Worm (Caenorhabditis elegans) whole organism, late embryonic: ENCODE measurements around the gene Y45F10D.6.

Experiments
- C08G9.2 ChIP-seq: sonication (generic microtip); optimal IDR thresholded peaks from 2 replicates; lab custom pipeline; 2016; ENCODE audit warnings: mild to moderate bottlenecking, missing genetic modification characterization, moderate library complexity, missing compliant biosample characterization
- K09A11.1 ChIP-seq: sonication (generic microtip); optimal IDR thresholded peaks from 2 replicates; lab custom pipeline; 2017; ENCODE audit warnings: antibody characterized with exemption, mild to moderate bottlenecking, missing genetic modification characterization, missing compliant biosample characterization; ENCODE audit not compliant: insufficient read depth
- T23F11.4 ChIP-seq: fragments of 200-800 bp; sonication (Bioruptor generic); optimal IDR thresholded peaks from 2 replicates; lab custom pipeline; 2018; ENCODE audit warnings: mild to moderate bottlenecking, missing genetic modification characterization, missing compliant biosample characterization
- ama-1 ChIP-seq: fragments of 150-350 bp; optimal IDR thresholded peaks from 2 replicates; lab custom pipeline; 2014
- ceh-19 ChIP-seq: fragments of 200-800 bp; sonication (Bioruptor generic); optimal IDR thresholded peaks from 2 replicates; lab custom pipeline; 2018; ENCODE audit warnings: mild to moderate bottlenecking, missing genetic modification characterization, missing compliant biosample characterization
- ceh-2 ChIP-seq: sonication (generic microtip); optimal IDR thresholded peaks from 2 replicates; lab custom pipeline; 2016; ENCODE audit warnings: missing genotype, missing genetic modification characterization, missing compliant biosample characterization
- ceh-22 ChIP-seq: sonication (generic microtip); optimal IDR thresholded peaks from 2 replicates; lab custom pipeline; 2017; ENCODE audit warnings: missing biosample characterization, missing genetic modification characterization
- ceh-30 ChIP-seq: fragments of 150-350 bp; optimal IDR thresholded peaks from 2 replicates; lab custom pipeline; 2014; ENCODE audit warnings: missing biosample characterization, missing genetic modification characterization
- ceh-31 ChIP-seq: sonication (generic microtip); optimal IDR thresholded peaks from 2 replicates; lab custom pipeline; 2016; ENCODE audit warnings: missing genetic modification characterization, missing compliant biosample characterization
- ceh-34 ChIP-seq: sonication (generic microtip); optimal IDR thresholded peaks from 2 replicates; lab custom pipeline; 2016; ENCODE audit warnings: mild to moderate bottlenecking, missing genetic modification characterization, missing compliant biosample characterization
- ceh-45 ChIP-seq: fragments of 200-800 bp; sonication (Bioruptor generic); IDR thresholded peaks from 2 replicates; pipeline ENCODE4 v1.3.6; 2022; ENCODE audit warnings: missing genetic modification reagents, missing genetic modification characterization, missing compliant biosample characterization
- ceh-6 ChIP-seq: fragments of 200-800 bp; sonication (Bioruptor generic); optimal IDR thresholded peaks from 2 replicates; lab custom pipeline; 2018; ENCODE audit warnings: mild to moderate bottlenecking, missing genetic modification characterization, missing compliant biosample characterization
- che-1 ChIP-seq: sonication (generic microtip); optimal IDR thresholded peaks from 2 replicates; lab custom pipeline; 2016; ENCODE audit warnings: mild to moderate bottlenecking, missing genetic modification characterization, missing compliant biosample characterization
- dmd-4 ChIP-seq: sonication (generic microtip); optimal IDR thresholded peaks from 2 replicates; lab custom pipeline; 2016; ENCODE audit warnings: borderline replicate concordance, missing genetic modification characterization, missing compliant biosample characterization
- ets-4 ChIP-seq: sonication (generic microtip); optimal IDR thresholded peaks from 2 replicates; lab custom pipeline; 2016; ENCODE audit warnings: missing genetic modification characterization, missing compliant biosample characterization
- eyg-1 ChIP-seq: sonication (generic microtip); optimal IDR thresholded peaks from 2 replicates; lab custom pipeline; 2016; ENCODE audit warnings: missing genotype, missing genetic modification characterization, missing compliant biosample characterization
- fkh-10 ChIP-seq: fragments of 150-350 bp; optimal IDR thresholded peaks from 2 replicates; lab custom pipeline; 2014; ENCODE audit warnings: missing biosample characterization, missing genetic modification reagents, missing genetic modification characterization
- fkh-6 ChIP-seq: sonication (generic microtip); optimal IDR thresholded peaks from 2 replicates; lab custom pipeline; 2016; ENCODE audit warnings: missing genetic modification characterization, missing compliant biosample characterization
- gmeb-2 ChIP-seq: sonication (generic microtip); optimal IDR thresholded peaks from 2 replicates; lab custom pipeline; 2016; ENCODE audit warnings: missing genetic modification characterization, inconsistent platforms, missing compliant biosample characterization
- hlh-13 ChIP-seq: fragments of 200-800 bp; sonication (Bioruptor generic); optimal IDR thresholded peaks from 2 replicates; lab custom pipeline; 2018; ENCODE audit warnings: mild to moderate bottlenecking, missing genetic modification characterization, missing compliant biosample characterization
- hlh-15 ChIP-seq: sonication (generic microtip); optimal IDR thresholded peaks from 2 replicates; lab custom pipeline; 2016; ENCODE audit warnings: missing genetic modification characterization, missing compliant biosample characterization
- hlh-30 ChIP-seq: sonication (generic microtip); optimal IDR thresholded peaks from 2 replicates; lab custom pipeline; 2017; ENCODE audit warnings: antibody characterized with exemption, missing genetic modification characterization, missing compliant biosample characterization; ENCODE audit not compliant: insufficient read depth
- hlh-6 ChIP-seq: sonication (generic microtip); optimal IDR thresholded peaks from 2 replicates; lab custom pipeline; 2016; ENCODE audit warnings: missing genotype, missing genetic modification characterization, missing compliant biosample characterization
- lim-6 ChIP-seq: sonication (generic microtip); optimal IDR thresholded peaks from 2 replicates; lab custom pipeline; 2016; ENCODE audit warnings: missing genetic modification characterization, missing compliant biosample characterization
- lin-11 ChIP-seq: fragments of 200-800 bp; sonication (Bioruptor generic); optimal IDR thresholded peaks from 2 replicates; lab custom pipeline; 2018; ENCODE audit warnings: mild to moderate bottlenecking, missing genetic modification characterization, missing compliant biosample characterization
- madf-2 ChIP-seq: sonication (generic microtip); optimal IDR thresholded peaks from 2 replicates; lab custom pipeline; 2017; ENCODE audit warnings: missing genetic modification characterization, missing compliant biosample characterization
- nhr-11 ChIP-seq: fragments of 150-350 bp; optimal IDR thresholded peaks from 2 replicates; lab custom pipeline; 2014; ENCODE audit warnings: missing biosample characterization, missing genetic modification characterization
- nhr-232 ChIP-seq: sonication (generic microtip); optimal IDR thresholded peaks from 2 replicates; lab custom pipeline; 2016; ENCODE audit warnings: missing genetic modification characterization, missing compliant biosample characterization
- pag-3 ChIP-seq: sonication (generic microtip); optimal IDR thresholded peaks from 2 replicates; lab custom pipeline; 2016; ENCODE audit warnings: missing compliant biosample characterization, missing genetic modification characterization, borderline replicate concordance
- pat-9 ChIP-seq: fragments of 200-800 bp; sonication (Bioruptor generic); optimal IDR thresholded peaks from 2 replicates; lab custom pipeline; 2018; ENCODE audit warnings: mild to moderate bottlenecking, missing genetic modification characterization, moderate library complexity, missing compliant biosample characterization
- pax-1 ChIP-seq: fragments of 150-350 bp; optimal IDR thresholded peaks from 2 replicates; lab custom pipeline; 2014; ENCODE audit warnings: missing biosample characterization, missing genetic modification characterization
- pha-2 ChIP-seq: sonication (generic microtip); optimal IDR thresholded peaks from 2 replicates; lab custom pipeline; 2017; ENCODE audit warnings: mild to moderate bottlenecking, missing genetic modification characterization, missing compliant biosample characterization
- sox-2 ChIP-seq: fragments of 200-800 bp; sonication (Bioruptor generic); IDR thresholded peaks from 2 replicates; pipeline ENCODE4 v1.3.6; 2022; ENCODE audit warnings: missing genetic modification reagents, missing genetic modification characterization, missing compliant biosample characterization
- sox-4 ChIP-seq: sonication (generic microtip); optimal IDR thresholded peaks from 2 replicates; lab custom pipeline; 2017; ENCODE audit warnings: mild to moderate bottlenecking, missing genetic modification characterization, inconsistent platforms, missing compliant biosample characterization
- tbx-2 ChIP-seq: sonication (generic microtip); optimal IDR thresholded peaks from 2 replicates; lab custom pipeline; 2016; ENCODE audit warnings: missing genetic modification characterization, missing compliant biosample characterization
- tbx-7 ChIP-seq: sonication (generic microtip); optimal IDR thresholded peaks from 2 replicates; lab custom pipeline; 2016; ENCODE audit warnings: missing genotype, missing genetic modification characterization, missing compliant biosample characterization
- unc-42 ChIP-seq: sonication (generic microtip); optimal IDR thresholded peaks from 2 replicates; lab custom pipeline; 2016; ENCODE audit warnings: missing genotype, missing genetic modification characterization, missing compliant biosample characterization
- unc-55 ChIP-seq: sonication (generic microtip); optimal IDR thresholded peaks from 2 replicates; lab custom pipeline; 2017; ENCODE audit warnings: missing biosample characterization, missing genetic modification reagents, missing genetic modification characterization

The Y45F10D.6 gene

DNA sequence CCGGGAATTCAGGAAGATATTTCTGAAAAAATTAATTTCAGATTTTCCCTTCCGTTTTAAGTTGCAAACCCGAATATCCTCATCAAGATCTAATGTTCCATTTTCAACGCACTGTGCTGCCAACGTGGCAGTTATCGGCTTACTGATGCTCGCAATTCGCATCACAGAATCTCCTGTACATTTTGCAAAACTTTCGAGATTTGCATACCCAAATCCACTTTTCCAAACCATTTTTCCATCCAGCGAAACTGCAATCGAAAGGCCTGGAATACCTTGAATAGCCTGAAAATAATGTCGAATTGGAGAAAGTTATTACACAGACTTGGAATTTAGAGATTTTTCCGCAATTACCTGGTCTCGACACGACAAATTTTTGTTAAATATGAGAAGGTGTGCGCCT, 12.9 kb downstream of the Y45F10D.6 start:
- TF ChIP-seq ceh-45 (GFP tag; lab: Robert Waterston, UW) (no peak), tbx-2 (tag; lab: Kevin White, UChicago) (no peak), T23F11.4 (no peak), ceh-19 (GFP tag; lab: Kevin White, UChicago) (no peak), ceh-22 (no peak), K09A11.1 (tag; lab: Kevin White, UChicago) (no peak), pax-1 (no peak), nhr-232 (tag; lab: Kevin White, UChicago) (no peak), ceh-6 (no peak), ceh-2 (no peak)
- TF ChIP-seq, all 69 proteins: peak for 0

DNA sequence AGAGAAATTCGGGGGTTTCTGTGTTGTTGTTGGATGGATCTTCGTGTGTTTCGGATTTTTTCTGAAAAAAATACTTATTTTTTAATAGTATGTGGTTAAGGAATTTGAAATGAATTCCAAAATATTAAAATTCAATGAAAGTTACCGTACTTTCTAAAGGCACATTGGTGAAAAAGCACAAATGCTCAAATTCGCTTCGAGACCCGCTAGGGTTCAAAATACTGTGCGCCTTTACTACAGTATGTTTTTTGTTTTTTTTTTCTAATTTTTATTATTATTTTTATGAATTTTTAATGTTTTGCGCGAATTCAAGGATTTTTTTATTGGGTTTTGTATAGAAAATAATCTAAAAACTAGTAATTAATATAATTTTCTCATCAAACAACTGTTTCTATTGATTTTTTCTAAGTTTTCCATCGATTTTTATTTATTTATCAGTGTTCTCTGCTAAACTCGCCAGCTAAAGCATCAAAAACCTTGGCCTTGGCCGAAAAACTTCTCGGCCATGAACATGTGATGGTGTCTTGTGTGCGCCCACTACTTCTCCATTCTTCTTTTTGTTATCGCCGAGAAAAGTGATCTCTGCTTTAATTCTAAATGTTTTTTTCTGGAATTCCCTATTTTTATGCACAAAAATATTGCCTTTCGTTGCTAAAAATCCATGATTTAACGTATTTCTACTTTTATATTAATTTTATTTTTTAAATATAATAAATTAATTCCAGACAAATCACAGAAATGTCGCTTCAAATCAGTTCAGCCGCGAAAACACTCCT, 14.3 kb downstream of the Y45F10D.6 start, which contains the start of gene iscu-1:
iscu-1 (plus strand) TSS at position 726 of the 776 bp plus-strand sequence.
- TF ChIP-seq ceh-45 (GFP tag; lab: Robert Waterston, UW), result no peak
- TF ChIP-seq lim-6 (tag; lab: Kevin White, UChicago), result no peak
- TF ChIP-seq ceh-31 (tag; lab: Kevin White, UChicago), result peak; percentile 52
- no peak for TF ChIP-seq eyg-1 (tag; lab: Kevin White, UChicago)
- TF ChIP-seq hlh-30 (tag; lab: Kevin White, UChicago), result peak; percentile 83
- no peak for TF ChIP-seq che-1 (tag; lab: Kevin White, UChicago)
- no peak for TF ChIP-seq pha-2
- TF ChIP-seq pat-9 (tag; lab: Kevin White, UChicago), result no peak
- no peak for TF ChIP-seq ama-1 (lab: Kevin White, UChicago)
- no peak for TF ChIP-seq hlh-6 (tag; lab: Kevin White, UChicago)
- TF ChIP-seq sox-2 (GFP tag; lab: Robert Waterston, UW), result no peak
- peak; percentile 11 for TF ChIP-seq tbx-7 (tag; lab: Kevin White, UChicago)
- TF ChIP-seq madf-2, result no peak
- peak; percentile 61 for TF ChIP-seq tbx-2 (tag; lab: Kevin White, UChicago)
- no peak for TF ChIP-seq gmeb-2 (tag; lab: Kevin White, UChicago)
- no peak for TF ChIP-seq ceh-30 (tag; lab: Kevin White, UChicago)
- no peak for TF ChIP-seq nhr-11
- TF ChIP-seq K09A11.1 (tag; lab: Kevin White, UChicago), result no peak
- no peak for TF ChIP-seq ets-4 (tag; lab: Kevin White, UChicago)
- TF ChIP-seq ceh-34 (tag; lab: Kevin White, UChicago), result no peak
- no peak for TF ChIP-seq ceh-19 (GFP tag; lab: Kevin White, UChicago)
- peak; percentile 53 for TF ChIP-seq C08G9.2 (tag; lab: Kevin White, UChicago)
- no peak for TF ChIP-seq hlh-13
- TF ChIP-seq lin-11, result no peak
- no peak for TF ChIP-seq unc-42 (tag; lab: Kevin White, UChicago)
- no peak for TF ChIP-seq dmd-4 (tag; lab: Kevin White, UChicago)
- no peak for TF ChIP-seq unc-55
- peak; percentile 5 for TF ChIP-seq ceh-2
- no peak for TF ChIP-seq fkh-10 (GFP tag; lab: Kevin White, UChicago)
- no peak for TF ChIP-seq T23F11.4
- no peak for TF ChIP-seq fkh-6

DNA sequence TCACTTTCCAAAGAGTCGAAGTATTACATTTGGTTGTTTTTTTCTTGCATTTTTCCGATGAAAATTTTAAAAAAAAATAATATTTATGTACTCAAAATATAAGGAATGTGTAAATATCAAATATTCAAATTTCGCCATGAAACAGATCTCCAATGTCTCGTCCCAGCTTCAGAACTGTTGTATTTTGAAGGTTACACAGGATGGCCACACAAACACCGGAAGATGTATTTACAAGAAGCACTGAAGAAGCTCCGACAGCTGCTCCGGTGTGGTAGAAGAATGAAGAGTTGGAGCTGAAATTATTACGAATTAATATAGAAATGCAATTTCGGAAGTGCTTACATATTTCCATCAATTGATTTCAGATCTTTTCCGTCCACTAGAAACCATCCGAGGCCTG, 15.4 kb downstream of the Y45F10D.6 start:
- TF ChIP-seq pag-3 (no peak), dmd-4 (tag; lab: Kevin White, UChicago) (no peak), sox-4 (tag; lab: Kevin White, UChicago) (no peak), hlh-15 (no peak), hlh-13 (no peak)
- TF ChIP-seq, all 69 proteins: peak for 0
